Worm (Caenorhabditis elegans) whole organism, L1 larva: Measurements from ENCODE around the gene czw-1.

Experiments
- blmp-1 ChIP-seq: fragments of 150-350 bp; optimal IDR thresholded peaks from 2 replicates; lab custom pipeline; 2014; ENCODE audit warnings: missing biosample characterization, missing genetic modification characterization
- ceh-8 ChIP-seq: fragments of 200-800 bp; sonication (Bioruptor generic); optimal IDR thresholded peaks from 2 replicates; lab custom pipeline; 2018; ENCODE audit warnings: mild to moderate bottlenecking, missing genetic modification characterization, moderate library complexity, missing compliant biosample characterization
- efl-1 ChIP-seq, 4 experiments: fragments of 150-350 bp; optimal IDR thresholded peaks in 3 of 4; peaks in 1 of 4; 1 replicate in 1 of 4; 2 replicates in 3 of 4; lab custom pipeline; 2014; ENCODE audit warnings: missing biosample characterization in 2 of 4, missing genetic modification characterization in 2 of 4, missing genetic modification reagents in 2 of 4
- lin-13 ChIP-seq: fragments of 150-350 bp; optimal IDR thresholded peaks from 2 replicates; lab custom pipeline; 2014; ENCODE audit warnings: missing biosample characterization, missing genetic modification reagents, missing genetic modification characterization
- unc-62 ChIP-seq: fragments of 150-350 bp; optimal IDR thresholded peaks from 2 replicates; lab custom pipeline; 2014; ENCODE audit warnings: missing biosample characterization, missing genetic modification reagents, missing genetic modification characterization

- TF ChIP-seq efl-1 (optimal IDR thresholded peaks at IDR 0.05; lab: Kevin White, UChicago) (no peak), efl-1 (GFP tag; optimal IDR thresholded peaks at IDR 0.05 in 1 of 2; lab: Kevin White, UChicago) (no peak), lin-13 (GFP tag; lab: Kevin White, UChicago) (no peak), ceh-8 (GFP tag; lab: Kevin White, UChicago) (no peak), unc-62 (GFP tag; lab: Kevin White, UChicago) (no peak), blmp-1 (no peak)
Observed at ce11 chrIV:7957504-7957903, 10.9 kb upstream of the czw-1 start, which contains the start of gene frpr-10.
